Fruit fly (Drosophila melanogaster) whole organism, embryonic: ENCODE data around the gene IKKepsilon.

Experiments used
- CG11247 ChIP-seq: fragments of 200-800 bp; sonication (Bioruptor generic); IDR thresholded peaks from 2 replicates; pipeline ENCODE4 v1.3.6; 2022; ENCODE audit warnings: missing biosample characterization, missing genetic modification characterization
- CG12104 ChIP-seq: fragments of 200-800 bp; sonication (Bioruptor generic); optimal IDR thresholded peaks from 3 replicates; lab custom pipeline; 2016; ENCODE audit warnings: missing biosample characterization, missing genetic modification characterization
- CG14667 ChIP-seq: fragments of 200-800 bp; sonication (Bioruptor generic); IDR thresholded peaks from 2 replicates; pipeline ENCODE4 v1.3.6; 2022; ENCODE audit warnings: missing biosample characterization, missing genetic modification characterization
- CG15011 ChIP-seq: fragments of 200-800 bp; sonication (Bioruptor generic); optimal IDR thresholded peaks from 3 replicates; lab custom pipeline; 2018; ENCODE audit warnings: missing biosample characterization, mild to moderate bottlenecking, missing genetic modification characterization
- CG15269 ChIP-seq: fragments of 200-800 bp; sonication (Bioruptor generic); optimal IDR thresholded peaks from 2 replicates; lab custom pipeline; 2018; ENCODE audit warnings: missing biosample characterization, mild to moderate bottlenecking, missing genetic modification characterization, moderate library complexity
- CG15479 ChIP-seq: fragments of 200-800 bp; sonication (Bioruptor generic); optimal IDR thresholded peaks from 3 replicates; lab custom pipeline; 2019; ENCODE audit warnings: missing biosample characterization, mild to moderate bottlenecking, missing genetic modification characterization, moderate library complexity
- CG16779 ChIP-seq: fragments of 200-800 bp; sonication (Bioruptor generic); IDR thresholded peaks from 2 replicates; pipeline ENCODE4 v1.3.6; 2022; ENCODE audit warnings: missing biosample characterization, missing genetic modification characterization
- CG16813 ChIP-seq: fragments of 200-800 bp; sonication (Bioruptor generic); IDR thresholded peaks from 3 replicates; pipeline ENCODE4 v1.3.6; 2022; ENCODE audit warnings: missing biosample characterization, missing genetic modification characterization; ENCODE audit not compliant: partially characterized antibody
- CG18011 ChIP-seq: fragments of 200-800 bp; sonication (Bioruptor generic); optimal IDR thresholded peaks from 2 replicates; lab custom pipeline; 2017; ENCODE audit warnings: missing biosample characterization, missing genetic modification characterization, mild to moderate bottlenecking, moderate library complexity, missing genotype
- CG18764 ChIP-seq: fragments of 200-800 bp; sonication (Bioruptor generic); optimal IDR thresholded peaks from 3 replicates; lab custom pipeline; 2016; ENCODE audit warnings: missing biosample characterization, missing genetic modification characterization
- CG30020 ChIP-seq: fragments of 200-800 bp; optimal IDR thresholded peaks from 2 replicates; lab custom pipeline; 2019; ENCODE audit warnings: missing biosample characterization, mild to moderate bottlenecking, missing genetic modification characterization, moderate library complexity
- CG30403 ChIP-seq: fragments of 200-800 bp; sonication (Bioruptor generic); optimal IDR thresholded peaks from 3 replicates; lab custom pipeline; 2016; ENCODE audit warnings: missing biosample characterization, missing genetic modification characterization
- CG3995 ChIP-seq: fragments of 200-800 bp; sonication (Bioruptor generic); optimal IDR thresholded peaks from 3 replicates; lab custom pipeline; 2016; ENCODE audit warnings: missing biosample characterization, missing genetic modification characterization
- CG4424 ChIP-seq: fragments of 200-800 bp; sonication (Bioruptor generic); optimal IDR thresholded peaks from 3 replicates; lab custom pipeline; 2016; ENCODE audit warnings: missing biosample characterization, missing genetic modification characterization
- CG6654 ChIP-seq: fragments of 200-800 bp; sonication (Bioruptor generic); optimal IDR thresholded peaks from 2 replicates; lab custom pipeline; 2017; ENCODE audit warnings: missing biosample characterization, mild to moderate bottlenecking, missing genetic modification characterization
- CG7928 ChIP-seq: fragments of 200-800 bp; sonication (Bioruptor generic); optimal IDR thresholded peaks from 2 replicates; lab custom pipeline; 2017; ENCODE audit warnings: missing biosample characterization, mild to moderate bottlenecking, missing genetic modification characterization
- CG8281 ChIP-seq: fragments of 200-800 bp; sonication (Bioruptor generic); optimal IDR thresholded peaks from 2 replicates; lab custom pipeline; 2018; ENCODE audit warnings: missing biosample characterization, mild to moderate bottlenecking, missing genetic modification characterization, moderate library complexity
- CG8478 ChIP-seq: fragments of >200 bp; optimal IDR thresholded peaks from 2 replicates; lab custom pipeline; 2018
- CG8924 ChIP-seq: fragments of 200-800 bp; optimal IDR thresholded peaks from 3 replicates; lab custom pipeline; 2019; ENCODE audit warnings: missing biosample characterization, mild to moderate bottlenecking, missing genetic modification characterization, moderate library complexity
- CG9932 ChIP-seq: fragments of 200-800 bp; sonication (Bioruptor generic); IDR thresholded peaks from 2 replicates; pipeline ENCODE4 v1.3.6; 2022; ENCODE audit warnings: missing biosample characterization, missing genetic modification characterization
- CTCF ChIP-seq: fragments of 200-800 bp; sonication (Bioruptor generic); optimal IDR thresholded peaks from 2 replicates; lab custom pipeline; 2017; ENCODE audit warnings: missing biosample characterization, mild to moderate bottlenecking, missing genetic modification characterization, moderate library complexity
- Deaf1 ChIP-seq: fragments of 200-800 bp; optimal IDR thresholded peaks from 3 replicates; lab custom pipeline; 2019; ENCODE audit warnings: missing biosample characterization, mild to moderate bottlenecking, missing genetic modification characterization, moderate library complexity
- Ets65A ChIP-seq: fragments of 200-800 bp; sonication (Bioruptor generic); peaks from one replicate; lab custom pipeline; 2016; ENCODE audit warnings: missing biosample characterization, missing genetic modification characterization
- Hand ChIP-seq: fragments of 200-800 bp; sonication (Bioruptor generic); optimal IDR thresholded peaks from 2 replicates; lab custom pipeline; 2017; ENCODE audit warnings: mild to moderate bottlenecking, missing biosample characterization, missing genetic modification reagents, missing genetic modification characterization
- Hey ChIP-seq: fragments of 200-800 bp; sonication (Bioruptor generic); optimal IDR thresholded peaks from 3 replicates; lab custom pipeline; 2018; ENCODE audit warnings: missing biosample characterization, mild to moderate bottlenecking, missing genetic modification characterization
- Hr3 ChIP-seq: fragments of 200-800 bp; sonication (Bioruptor generic); optimal IDR thresholded peaks from 3 replicates; lab custom pipeline; 2016; ENCODE audit warnings: missing biosample characterization, missing genetic modification characterization
- MBD-R2 ChIP-seq: fragments of 200-800 bp; sonication (Bioruptor generic); IDR thresholded peaks from 2 replicates; pipeline ENCODE4 v1.3.6; 2022; ENCODE audit warnings: missing biosample characterization, missing genetic modification characterization
- MTF-1 ChIP-seq: fragments of 200-800 bp; sonication (Bioruptor generic); optimal IDR thresholded peaks from 2 replicates; lab custom pipeline; 2018; ENCODE audit warnings: missing biosample characterization, mild to moderate bottlenecking, missing genetic modification characterization, borderline replicate concordance
- Mad ChIP-seq: fragments of 200-800 bp; sonication (Bioruptor generic); optimal IDR thresholded peaks from 2 replicates; lab custom pipeline; 2016; ENCODE audit warnings: missing biosample characterization, missing genetic modification characterization
- PHDP ChIP-seq: fragments of 200-800 bp; sonication (Bioruptor generic); optimal IDR thresholded peaks from 3 replicates; lab custom pipeline; 2018; ENCODE audit warnings: missing biosample characterization, mild to moderate bottlenecking, missing genetic modification characterization, moderate library complexity
- Sry-δ ChIP-seq: fragments of 200-800 bp; sonication (Bioruptor generic); optimal IDR thresholded peaks from 2 replicates; lab custom pipeline; 2016; ENCODE audit warnings: missing biosample characterization, missing genetic modification characterization
- az2 ChIP-seq: fragments of 200-800 bp; sonication (Bioruptor generic); optimal IDR thresholded peaks from 3 replicates; lab custom pipeline; 2016; ENCODE audit warnings: missing biosample characterization, missing genetic modification characterization
- bbx ChIP-seq: fragments of 200-800 bp; sonication (Bioruptor generic); IDR thresholded peaks from 2 replicates; pipeline ENCODE4 v1.3.6; 2022; ENCODE audit warnings: missing biosample characterization, missing genetic modification characterization; ENCODE audit not compliant: partially characterized antibody
- btn ChIP-seq: fragments of 200-800 bp; sonication (Bioruptor generic); optimal IDR thresholded peaks from 2 replicates; lab custom pipeline; 2016; ENCODE audit warnings: missing biosample characterization, missing genetic modification characterization
- caup ChIP-seq: fragments of 200-800 bp; sonication (Bioruptor generic); optimal IDR thresholded peaks from 3 replicates; lab custom pipeline; 2017; ENCODE audit warnings: missing biosample characterization, mild to moderate bottlenecking, missing genetic modification characterization, moderate library complexity; ENCODE audit not compliant: severe bottlenecking
- cg ChIP-seq: fragments of 200-800 bp; sonication (Bioruptor generic); optimal IDR thresholded peaks from 3 replicates; lab custom pipeline; 2019; ENCODE audit warnings: missing biosample characterization, mild to moderate bottlenecking, missing genetic modification characterization, moderate library complexity
- disco-r ChIP-seq: fragments of 200-800 bp; sonication (Bioruptor generic); optimal IDR thresholded peaks from 2 replicates; lab custom pipeline; 2016; ENCODE audit warnings: missing biosample characterization, missing genetic modification characterization
- dmrt11E ChIP-seq: fragments of 200-800 bp; sonication (Bioruptor generic); optimal IDR thresholded peaks from 3 replicates; lab custom pipeline; 2018; ENCODE audit warnings: missing biosample characterization, mild to moderate bottlenecking, missing genetic modification characterization, moderate library complexity
- dpn ChIP-seq, 2 experiments: fragments of 200-800 bp; sonication (Bioruptor generic); optimal IDR thresholded peaks; 3 replicates each; lab custom pipeline; 2016; ENCODE audit warnings: missing biosample characterization in 2 of 2, missing genetic modification characterization in 2 of 2
- ems ChIP-seq: fragments of 200-800 bp; sonication (Bioruptor generic); optimal IDR thresholded peaks from 3 replicates; lab custom pipeline; 2016; ENCODE audit warnings: missing biosample characterization, missing genetic modification characterization
- eyg ChIP-seq: fragments of 200-800 bp; sonication (Bioruptor generic); optimal IDR thresholded peaks from 3 replicates; lab custom pipeline; 2016; ENCODE audit warnings: missing biosample characterization, missing genetic modification characterization
- fd96Cb ChIP-seq: fragments of 200-800 bp; sonication (Bioruptor generic); optimal IDR thresholded peaks from 2 replicates; lab custom pipeline; 2018; ENCODE audit warnings: missing biosample characterization, mild to moderate bottlenecking, missing genetic modification characterization, moderate library complexity
- gcm ChIP-seq: fragments of 200-800 bp; sonication (Bioruptor generic); optimal IDR thresholded peaks from 2 replicates; lab custom pipeline; 2019; ENCODE audit warnings: missing biosample characterization, mild to moderate bottlenecking, missing genetic modification characterization, moderate library complexity
- insv ChIP-seq, 2 experiments: fragments of 200-800 bp; sonication (Bioruptor generic); optimal IDR thresholded peaks; 3 replicates each; lab custom pipeline; 2016 to 2018; ENCODE audit warnings: missing biosample characterization in 2 of 2, missing genetic modification characterization in 2 of 2
- mirr ChIP-seq: fragments of 200-800 bp; sonication (Bioruptor generic); optimal IDR thresholded peaks from 3 replicates; lab custom pipeline; 2018; ENCODE audit warnings: missing biosample characterization, mild to moderate bottlenecking, missing genetic modification characterization
- pan ChIP-seq, 4 experiments: fragments of >200 bp in 3 of 4; fragments of 200-800 bp in 1 of 4; sonication (Bioruptor generic) in 1 of 4; optimal IDR thresholded peaks in 3 of 4; IDR thresholded peaks in 1 of 4; 2 replicates each; pipeline versions ENCODE4 v1.3.6 to Lab custom; 2017 to 2022; ENCODE audit warnings: missing biosample characterization in 2 of 4, missing genetic modification characterization in 2 of 4, mixed read lengths in 1 of 4
- psq ChIP-seq: fragments of 200-800 bp; sonication (Bioruptor generic); optimal IDR thresholded peaks from 2 replicates; lab custom pipeline; 2017; ENCODE audit warnings: missing biosample characterization, missing genetic modification characterization
- repo ChIP-seq: fragments of 200-800 bp; sonication (Bioruptor generic); optimal IDR thresholded peaks from 2 replicates; lab custom pipeline; 2016; ENCODE audit warnings: missing biosample characterization, missing genetic modification characterization
- ro ChIP-seq: fragments of 200-800 bp; sonication (Bioruptor generic); IDR thresholded peaks from 2 replicates; pipeline ENCODE4 v1.3.6; 2022; ENCODE audit warnings: missing biosample characterization, missing genetic modification characterization
- sens ChIP-seq: fragments of 200-800 bp; sonication (Bioruptor generic); peaks from one replicate; lab custom pipeline; 2016; ENCODE audit warnings: missing biosample characterization, missing genetic modification characterization
- shn ChIP-seq: fragments of 200-800 bp; sonication (Bioruptor generic); optimal IDR thresholded peaks from 3 replicates; lab custom pipeline; 2016; ENCODE audit warnings: missing biosample characterization, missing genetic modification characterization
- sug ChIP-seq: fragments of 200-800 bp; optimal IDR thresholded peaks from 2 replicates; lab custom pipeline; 2019; ENCODE audit warnings: missing biosample characterization, mild to moderate bottlenecking, missing genetic modification characterization, moderate library complexity

Gene IKKepsilon

DNA sequence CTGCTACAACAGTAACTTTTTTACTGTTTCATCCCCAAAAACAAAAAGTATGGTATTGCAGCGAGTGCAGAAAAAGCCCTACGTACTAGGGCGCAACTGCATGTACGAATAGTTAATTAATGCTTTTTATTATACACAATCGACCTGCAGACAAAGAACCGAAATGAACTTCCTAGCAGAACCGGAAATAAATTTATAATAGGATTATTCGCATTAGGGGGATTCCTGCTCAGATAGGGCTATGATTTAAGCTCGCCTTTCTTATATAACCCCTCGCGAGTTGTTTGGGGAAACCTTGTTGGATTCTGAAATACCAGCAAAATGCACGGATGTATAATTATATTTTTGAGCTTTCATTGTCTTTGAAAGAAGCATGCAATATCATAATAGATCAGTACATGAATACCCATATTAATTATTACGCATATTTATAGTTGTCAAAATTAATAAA lies 5.8 kb downstream of the IKKepsilon start, which contains the start of gene Cen (continued):
- no peak for TF ChIP-seq MTF-1
- TF ChIP-seq CG15479, result no peak
- no peak for TF ChIP-seq gcm
- peak; percentile 40; the same call in 1 of the 2 replicates for TF ChIP-seq MBD-R2 (GFP tag; lab: Robert Waterston, UW)
- TF ChIP-seq CG16813 (GFP tag; lab: Robert Waterston, UW), result no peak
- TF ChIP-seq Ets65A (GFP tag; lab: Kevin White, UChicago), result peak; percentile 69
- no peak for TF ChIP-seq btn (GFP tag; lab: Kevin White, UChicago)
- TF ChIP-seq CG14667 (GFP tag; lab: Robert Waterston, UW), result no peak
- TF ChIP-seq CG18011 (GFP tag; lab: Kevin White, UChicago), result no peak
- TF ChIP-seq Hand (GFP tag; lab: Kevin White, UChicago), result no peak
- no peak for TF ChIP-seq CG16779 (GFP tag; lab: Robert Waterston, UW)
- TF ChIP-seq insv (GFP tag; optimal IDR thresholded peaks at IDR 0.05; lab: Kevin White, UChicago), result no peak
- no peak for TF ChIP-seq CG18764 (GFP tag; lab: Kevin White, UChicago)
- no peak for TF ChIP-seq CG8478 (lab: Kevin White, UChicago)
- peak; percentile 13 for TF ChIP-seq eyg
- peak; percentile 50 for TF ChIP-seq CG30403 (GFP tag; lab: Kevin White, UChicago)
- no peak for TF ChIP-seq bbx (GFP tag; lab: Robert Waterston, UW)
- TF ChIP-seq CG3995, result peak; percentile 67
- no peak for TF ChIP-seq mirr
- TF ChIP-seq fd96Cb, result no peak
- TF ChIP-seq ems, result peak; percentile 2
- TF ChIP-seq disco-r (GFP tag; lab: Kevin White, UChicago), result no peak
- no peak for TF ChIP-seq CG11247 (GFP tag; lab: Robert Waterston, UW)
- no peak for TF ChIP-seq CTCF (GFP tag; lab: Kevin White, UChicago)
- no peak for TF ChIP-seq caup
- TF ChIP-seq ro (GFP tag; lab: Robert Waterston, UW), result no peak
- TF ChIP-seq CG15011, result no peak
- TF ChIP-seq CG30020 (tag; lab: Kevin White, UChicago), result no peak
- no peak for TF ChIP-seq pan (optimal IDR thresholded peaks at IDR 0.05; lab: Kevin White, UChicago)
- peak in 1 of 2 experiments; percentile 5 for TF ChIP-seq pan (GFP tag; optimal IDR thresholded peaks at IDR 0.05 in 1 of 2, IDR thresholded peaks at IDR 0.05 in 1 of 2)
- TF ChIP-seq dpn (GFP tag; optimal IDR thresholded peaks at IDR 0.05; lab: Kevin White, UChicago), result peak; percentile 22 to 39
- TF ChIP-seq CG15269 (tag; lab: Kevin White, UChicago), result no peak
- no peak for TF ChIP-seq sug (tag; lab: Kevin White, UChicago)
- no peak for TF ChIP-seq Deaf1
- no peak for TF ChIP-seq Hey (tag; lab: Kevin White, UChicago)
- no peak for TF ChIP-seq CG8281 (tag; lab: Kevin White, UChicago)
- TF ChIP-seq Sry-δ (GFP tag; lab: Kevin White, UChicago), result peak; percentile 10
- peak; percentile 40 for TF ChIP-seq dmrt11E (tag; lab: Kevin White, UChicago)
- TF ChIP-seq CG8924 (tag; lab: Kevin White, UChicago), result no peak
- no peak for TF ChIP-seq CG4424
- no peak for TF ChIP-seq CG6654 (GFP tag; lab: Kevin White, UChicago)
- TF ChIP-seq CG9932 (GFP tag; lab: Robert Waterston, UW), result peak; percentile 51; the same call in 1 of the 2 replicates
- peak; percentile 23 for TF ChIP-seq Mad (GFP tag; lab: Kevin White, UChicago)
- peak; percentile 13 for TF ChIP-seq Hr3 (GFP tag; lab: Kevin White, UChicago)
- no peak for TF ChIP-seq repo (GFP tag; lab: Kevin White, UChicago)
- peak; percentile 30 for TF ChIP-seq CG12104
- no peak for TF ChIP-seq PHDP
- peak; percentile 93 for TF ChIP-seq sens (GFP tag; lab: Kevin White, UChicago)
- no peak for TF ChIP-seq psq (GFP tag; lab: Kevin White, UChicago)
- TF ChIP-seq CG7928, result no peak
- peak; percentile 27 for TF ChIP-seq shn (GFP tag; lab: Kevin White, UChicago)
- no peak for TF ChIP-seq cg (GFP tag; lab: Kevin White, UChicago)
- TF ChIP-seq az2 (GFP tag; lab: Kevin White, UChicago), result peak; percentile 18
